Worm (Caenorhabditis elegans): ENCODE data around the gene ZK896.4.

ce11 chrIV:12899392-12899791 lies 16.3 kb upstream of the ZK896.4 start, which contains the start of gene K08D8.9:
- TF ChIP-seq ahr-1 (tag; optimal IDR thresholded peaks at IDR 0.05) (no peak), nhr-11 (tag; optimal IDR thresholded peaks at IDR 0.05) (no peak), Y22D7AL.16 (tag; optimal IDR thresholded peaks at IDR 0.05) (no peak), hlh-30 (tag; optimal IDR thresholded peaks at IDR 0.05; ENCODE audit: insufficient read depth) (no peak), lin-11 (tag; optimal IDR thresholded peaks at IDR 0.05) (no peak), tbx-2 (tag; optimal IDR thresholded peaks at IDR 0.05) (no peak), K02D7.2 (tag; optimal IDR thresholded peaks at IDR 0.05) (no peak), ets-4 (tag; optimal IDR thresholded peaks at IDR 0.05) (no peak)

Measured in whole organism, late embryonic.